Worm (Caenorhabditis elegans): Measurements from ENCODE around the gene T21E8.5.

DNA sequence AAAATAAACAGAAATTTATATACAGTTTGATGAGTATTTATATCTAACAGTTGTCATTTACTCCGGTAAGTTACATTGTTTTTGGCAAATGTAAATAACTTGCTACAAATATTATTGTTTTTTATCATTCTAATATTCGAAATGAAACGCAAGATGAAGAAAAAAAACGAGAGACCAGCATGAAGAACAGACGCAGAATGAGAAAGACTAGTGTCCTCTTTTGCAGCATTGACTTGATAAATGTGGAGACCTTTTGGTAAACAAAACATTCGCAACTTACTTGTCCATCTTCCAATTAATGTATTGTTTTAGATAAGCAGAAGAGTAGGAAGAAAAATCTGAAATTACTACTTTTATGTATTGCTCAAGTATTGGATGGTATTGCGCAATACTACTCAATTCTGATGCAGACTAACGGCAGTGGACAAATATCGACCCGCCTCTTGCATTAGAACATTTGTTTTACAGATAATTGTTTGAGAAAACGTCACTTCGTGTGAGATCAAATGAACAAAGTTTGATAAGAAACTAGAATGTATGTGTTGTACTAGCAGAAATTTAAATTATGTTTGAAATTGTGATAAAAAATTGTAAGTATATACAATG, 8.7 kb upstream of the T21E8.5 start, which contains the start of gene pgp-6:
- no peak for TF ChIP-seq nhr-179 (tag; optimal IDR thresholded peaks at IDR 0.05)
- no peak for TF ChIP-seq ceh-27 (GFP tag; optimal IDR thresholded peaks at IDR 0.05)
- no peak for TF ChIP-seq F10E7.11 (tag; optimal IDR thresholded peaks at IDR 0.05)
- TF ChIP-seq hmg-1.2 (GFP tag; IDR thresholded peaks at IDR 0.05): no peak; the same call in 1 of the 2 replicates
- TF ChIP-seq athp-1 (tag; optimal IDR thresholded peaks at IDR 0.05): no peak
- TF ChIP-seq ztf-18 (tag; optimal IDR thresholded peaks at IDR 0.05): no peak
- TF ChIP-seq hrde-1 (tag; optimal IDR thresholded peaks at IDR 0.05; ENCODE audit: borderline replicate concordance): no peak
- no peak for TF ChIP-seq mel-28 (tag; optimal IDR thresholded peaks at IDR 0.05; ENCODE audit: borderline replicate concordance)
- TF ChIP-seq zim-3 (tag; optimal IDR thresholded peaks at IDR 0.05): no peak
- no peak for TF ChIP-seq F49E8.2 (tag; optimal IDR thresholded peaks at IDR 0.05; ENCODE audit: insufficient read depth)
